Worm (Caenorhabditis elegans) whole organism, mixed stage, embryonic: ENCODE data around the gene F45D11.7.
"Not testable (repeated sequence)": the region's sequence is repeated elsewhere in the genome, so short reads cannot be mapped to it uniquely, and the experiment has no call there.

Source experiments
- blmp-1 ChIP-seq: fragments of 150-350 bp; optimal IDR thresholded peaks from 2 replicates; lab custom pipeline; 2014; ENCODE audit warnings: missing biosample characterization, missing genetic modification characterization
- ces-1 ChIP-seq: fragments of 150-350 bp; optimal IDR thresholded peaks from 2 replicates; lab custom pipeline; 2014; ENCODE audit warnings: missing biosample characterization, missing genetic modification reagents, missing genetic modification characterization
- elt-3 ChIP-seq: fragments of 150-350 bp; optimal IDR thresholded peaks from 2 replicates; lab custom pipeline; 2014; ENCODE audit warnings: missing biosample characterization, missing genetic modification characterization
- lin-13 ChIP-seq: fragments of 150-350 bp; optimal IDR thresholded peaks from 2 replicates; lab custom pipeline; 2014; ENCODE audit warnings: missing biosample characterization, missing genetic modification characterization
- mab-5 ChIP-seq: fragments of 150-350 bp; optimal IDR thresholded peaks from 2 replicates; lab custom pipeline; 2014; ENCODE audit warnings: missing biosample characterization, missing genetic modification characterization
- mep-1 ChIP-seq: fragments of 150-350 bp; optimal IDR thresholded peaks from 2 replicates; lab custom pipeline; 2017; ENCODE audit warnings: missing biosample characterization, missing genetic modification reagents, missing genetic modification characterization, inconsistent platforms
- nhr-12 ChIP-seq: fragments of 150-350 bp; optimal IDR thresholded peaks from 2 replicates; lab custom pipeline; 2014; ENCODE audit warnings: missing biosample characterization, missing genetic modification characterization
- nhr-237 ChIP-seq: fragments of 150-350 bp; optimal IDR thresholded peaks from 2 replicates; lab custom pipeline; 2014; ENCODE audit warnings: missing biosample characterization, missing genetic modification characterization
- nhr-76 ChIP-seq: sonication (generic microtip); optimal IDR thresholded peaks from 2 replicates; lab custom pipeline; 2017; ENCODE audit warnings: missing biosample characterization, missing genetic modification characterization
- pha-4 ChIP-seq: fragments of 150-350 bp; optimal IDR thresholded peaks from 2 replicates; lab custom pipeline; 2018; ENCODE audit warnings: missing biosample characterization, missing genetic modification reagents, missing genetic modification characterization
- unc-39 ChIP-seq: fragments of 150-350 bp; optimal IDR thresholded peaks from 2 replicates; lab custom pipeline; 2014; ENCODE audit warnings: missing biosample characterization, missing genetic modification characterization
- unc-62 ChIP-seq: fragments of 150-350 bp; optimal IDR thresholded peaks from 2 replicates; lab custom pipeline; 2014; ENCODE audit warnings: missing biosample characterization, missing genetic modification reagents, missing genetic modification characterization

ce11 chrII:954626-955025 lies 39.7 kb upstream of the F45D11.7 start, which contains the start of gene fbxc-7:
- TF ChIP-seq mep-1 (tag; lab: Kevin White, UChicago); pha-4; elt-3 (tag; lab: Kevin White, UChicago); nhr-76 (tag; lab: Kevin White, UChicago); unc-62 (GFP tag; lab: Kevin White, UChicago); unc-39 (tag; lab: Kevin White, UChicago); lin-13 (tag; lab: Kevin White, UChicago); blmp-1 (tag; lab: Kevin White, UChicago); nhr-237 (tag; lab: Kevin White, UChicago); mab-5; ces-1 (GFP tag; lab: Kevin White, UChicago); nhr-12 (tag; lab: Kevin White, UChicago): not testable (repeated sequence)
